Worm (Caenorhabditis elegans) whole organism, midembryonic: ENCODE data around the gene math-48.

ENCODE experiments used
- T22C8.4 ChIP-seq: fragments of 200-800 bp; sonication (Bioruptor generic); IDR thresholded peaks from 2 replicates; pipeline ENCODE4 v1.3.6; 2022; ENCODE audit warnings: missing genetic modification characterization, missing compliant biosample characterization
- cog-1 ChIP-seq: sonication (generic microtip); optimal IDR thresholded peaks from 2 replicates; lab custom pipeline; 2016; ENCODE audit warnings: missing genetic modification characterization, missing compliant biosample characterization
- flt-1 ChIP-seq: fragments of 200-800 bp; sonication (Bioruptor generic); IDR thresholded peaks from 2 replicates; pipeline ENCODE4 v1.3.6; 2022; ENCODE audit warnings: missing genetic modification characterization, missing compliant biosample characterization
- klf-2 ChIP-seq: fragments of 200-800 bp; sonication (Bioruptor generic); conservative IDR thresholded peaks from 2 replicates; pipeline ENCODE4 v1.3.6; 2022; ENCODE audit warnings: missing genetic modification reagents, missing genetic modification characterization, missing compliant biosample characterization
- med-1 ChIP-seq: sonication (generic microtip); optimal IDR thresholded peaks from 2 replicates; lab custom pipeline; 2017; ENCODE audit warnings: missing genetic modification characterization, mild to moderate bottlenecking, missing compliant biosample characterization, antibody characterized with exemption, missing genetic modification reagents; ENCODE audit not compliant: insufficient read depth
- ref-1 ChIP-seq: fragments of 200-800 bp; sonication (Bioruptor generic); conservative IDR thresholded peaks from 2 replicates; pipeline ENCODE4 v1.3.6; 2022; ENCODE audit warnings: missing genetic modification reagents, missing genetic modification characterization, missing compliant biosample characterization
- tab-1 ChIP-seq: fragments of 200-800 bp; sonication (Bioruptor generic); IDR thresholded peaks from 2 replicates; pipeline ENCODE4 v1.3.6; 2022; ENCODE audit warnings: missing genetic modification characterization, missing compliant biosample characterization
- ztf-23 ChIP-seq: fragments of 200-800 bp; sonication (Bioruptor generic); IDR thresholded peaks from 2 replicates; pipeline ENCODE4 v1.3.6; 2022; ENCODE audit warnings: missing genetic modification reagents, missing genetic modification characterization, missing compliant biosample characterization
- ztf-29 ChIP-seq: fragments of 200-800 bp; sonication (Bioruptor generic); IDR thresholded peaks from 2 replicates; pipeline ENCODE4 v1.3.6; 2022; ENCODE audit warnings: missing genetic modification reagents, missing genetic modification characterization, missing compliant biosample characterization

math-48 gene

DNA sequence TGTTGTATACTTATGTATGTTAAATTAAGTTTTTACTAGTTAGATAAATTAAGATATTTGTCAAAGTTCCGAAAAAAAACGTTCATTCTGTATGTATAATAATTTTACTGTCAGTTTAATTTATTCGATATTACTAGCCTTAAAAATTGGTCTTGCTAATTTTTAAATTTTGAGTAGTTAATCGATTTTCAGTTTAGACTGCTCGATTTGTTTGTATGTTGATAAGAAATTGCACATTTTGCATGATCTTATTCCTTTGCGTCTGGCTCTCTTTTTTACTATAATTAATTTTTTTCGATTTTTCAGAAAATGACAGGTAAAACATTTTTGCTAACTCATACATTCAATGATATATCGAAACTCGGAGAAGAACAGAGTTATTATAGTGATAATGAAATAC, 46.4 kb downstream of the math-48 start, which contains the start of gene math-24:
TSS of gene math-24 (plus strand) at position 301 of the 400 bp plus-strand sequence.
- no peak for TF ChIP-seq ztf-29
- TF ChIP-seq T22C8.4, result no peak
- no peak for TF ChIP-seq cog-1 (tag; lab: Kevin White, UChicago)
- TF ChIP-seq tab-1 (GFP tag; lab: Robert Waterston, UW), result no peak
- TF ChIP-seq ref-1, result no peak
- TF ChIP-seq klf-2 (GFP tag; lab: Robert Waterston, UW), result no peak
- no peak for TF ChIP-seq ztf-23
- TF ChIP-seq med-1 (GFP tag; lab: Kevin White, UChicago), result no peak
- TF ChIP-seq flt-1 (GFP tag; lab: Robert Waterston, UW), result no peak

- TF ChIP-seq klf-2 (GFP tag; lab: Robert Waterston, UW), result no peak
- no peak for TF ChIP-seq tab-1 (GFP tag; lab: Robert Waterston, UW)
- TF ChIP-seq ref-1, result no peak
- TF ChIP-seq cog-1 (tag; lab: Kevin White, UChicago), result no peak
- no peak for TF ChIP-seq ztf-29
These were observed 48.4 kb downstream of the math-48 start, which contains the start of gene C46F9.6 for ce11 chrII:1897936-1898335. C46F9.6 (plus strand) TSS chrII:1898236.

ce11 chrII:1895762-1896161, 50.6 kb downstream of the math-48 start, which contains the start of gene math-25:
math-25 (plus strand) TSS chrII:1896062.
- TF ChIP-seq ztf-29, result no peak
- TF ChIP-seq flt-1 (GFP tag; lab: Robert Waterston, UW), result no peak
- no peak for TF ChIP-seq cog-1 (tag; lab: Kevin White, UChicago)
